Worm (Caenorhabditis elegans) whole organism, late embryonic: ENCODE results near the gene srpa-72.

Experiments
- ceh-22 ChIP-seq: sonication (generic microtip); optimal IDR thresholded peaks from 2 replicates; lab custom pipeline; 2017; ENCODE audit warnings: missing biosample characterization, missing genetic modification characterization
- ceh-30 ChIP-seq: fragments of 150-350 bp; optimal IDR thresholded peaks from 2 replicates; lab custom pipeline; 2014; ENCODE audit warnings: missing biosample characterization, missing genetic modification characterization
- fax-1 ChIP-seq: sonication (generic microtip); optimal IDR thresholded peaks from 2 replicates; lab custom pipeline; 2016; ENCODE audit warnings: missing genotype, missing genetic modification characterization, missing compliant biosample characterization
- odd-2 ChIP-seq: sonication (generic microtip); optimal IDR thresholded peaks from 2 replicates; lab custom pipeline; 2017; ENCODE audit warnings: antibody characterized with exemption, mild to moderate bottlenecking, missing genetic modification characterization, missing compliant biosample characterization
- pha-4 ChIP-seq: fragments of 150-350 bp; optimal IDR thresholded peaks from 2 replicates; lab custom pipeline; 2018; ENCODE audit warnings: missing biosample characterization, missing genetic modification reagents, missing genetic modification characterization
- syd-9 ChIP-seq: sonication (generic microtip); optimal IDR thresholded peaks from 2 replicates; lab custom pipeline; 2016; ENCODE audit warnings: mild to moderate bottlenecking, missing genetic modification characterization, moderate library complexity, missing compliant biosample characterization

DNA sequence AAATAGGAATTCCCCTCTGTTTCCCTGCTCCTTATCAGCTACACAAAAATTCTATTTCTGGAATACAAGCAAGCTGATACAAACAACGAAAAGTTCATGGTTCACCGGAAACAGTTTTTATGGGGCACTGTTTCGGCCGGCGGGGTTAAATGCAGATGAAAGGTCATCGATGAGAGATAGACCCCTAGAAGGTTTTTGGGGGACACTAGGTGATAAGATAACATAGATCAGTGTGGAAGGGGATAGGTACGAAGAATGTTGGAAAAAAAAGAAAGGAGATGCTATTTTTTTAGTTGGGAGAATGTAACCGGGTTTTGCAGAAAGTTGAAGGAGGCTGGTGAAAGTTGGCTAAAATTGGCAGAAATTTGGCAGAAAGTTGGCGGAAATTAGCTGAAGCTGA, 18.3 kb downstream of the srpa-72 start:
- TF ChIP-seq odd-2 (tag; lab: Kevin White, UChicago), result no peak
- TF ChIP-seq ceh-30 (tag; lab: Kevin White, UChicago), result no peak
- TF ChIP-seq syd-9 (tag; lab: Kevin White, UChicago), result no peak
- no peak for TF ChIP-seq pha-4
- TF ChIP-seq fax-1 (tag; lab: Kevin White, UChicago), result no peak
- TF ChIP-seq ceh-22 (tag; lab: Kevin White, UChicago), result no peak
